Fruit fly (Drosophila melanogaster) whole organism, embryonic: ENCODE measurements around the gene dpy.

Experiments used
- Blimp-1 ChIP-seq: fragments of 200-800 bp; sonication (Bioruptor generic); optimal IDR thresholded peaks from 3 replicates; lab custom pipeline; 2018; ENCODE audit warnings: missing biosample characterization, missing genetic modification characterization, mild to moderate bottlenecking, moderate library complexity, missing genetic modification reagents
- CG10267 ChIP-seq: fragments of 200-800 bp; sonication (Bioruptor generic); optimal IDR thresholded peaks from 2 replicates; lab custom pipeline; 2018; ENCODE audit warnings: missing biosample characterization, mild to moderate bottlenecking, missing genetic modification characterization, moderate library complexity
- CG11456 ChIP-seq: fragments of 200-800 bp; sonication (Bioruptor generic); IDR thresholded peaks from 3 replicates; pipeline ENCODE4 v1.3.6; 2022; ENCODE audit warnings: missing biosample characterization, missing genetic modification characterization
- CG11504 ChIP-seq: fragments of 200-800 bp; sonication (Bioruptor generic); optimal IDR thresholded peaks from 3 replicates; lab custom pipeline; 2019; ENCODE audit warnings: missing biosample characterization, mild to moderate bottlenecking, missing genetic modification characterization, moderate library complexity
- CG11560 ChIP-seq: fragments of 200-800 bp; sonication (Bioruptor generic); IDR thresholded peaks from 3 replicates; pipeline ENCODE4 v1.3.6; 2022; ENCODE audit warnings: missing biosample characterization, missing genetic modification characterization
- CG11695 ChIP-seq: fragments of 200-800 bp; sonication (Bioruptor generic); IDR thresholded peaks from 3 replicates; pipeline ENCODE4 v1.3.6; 2022; ENCODE audit warnings: missing biosample characterization, missing genetic modification characterization
- CG13424 ChIP-seq: fragments of 200-800 bp; sonication (Bioruptor generic); optimal IDR thresholded peaks from 2 replicates; lab custom pipeline; 2019; ENCODE audit warnings: missing biosample characterization, mild to moderate bottlenecking, missing genetic modification characterization, moderate library complexity
- CG13775 ChIP-seq: fragments of 200-800 bp; sonication (Bioruptor generic); optimal IDR thresholded peaks from 3 replicates; lab custom pipeline; 2017; ENCODE audit warnings: missing biosample characterization, mild to moderate bottlenecking, missing genetic modification characterization
- CG15696 ChIP-seq: fragments of 200-800 bp; sonication (Bioruptor generic); optimal IDR thresholded peaks from 2 replicates; lab custom pipeline; 2019; ENCODE audit warnings: missing biosample characterization, mild to moderate bottlenecking, missing genetic modification characterization, moderate library complexity
- CG17912 ChIP-seq: fragments of 200-800 bp; sonication (Bioruptor generic); optimal IDR thresholded peaks from 2 replicates; lab custom pipeline; 2018; ENCODE audit warnings: missing biosample characterization, mild to moderate bottlenecking, missing genetic modification characterization
- CG2199 ChIP-seq: fragments of 200-800 bp; sonication (Bioruptor generic); IDR thresholded peaks from 3 replicates; pipeline ENCODE4 v1.3.6; 2022; ENCODE audit warnings: missing biosample characterization, missing genetic modification characterization
- CG30403 ChIP-seq: fragments of 200-800 bp; sonication (Bioruptor generic); optimal IDR thresholded peaks from 3 replicates; lab custom pipeline; 2016; ENCODE audit warnings: missing biosample characterization, missing genetic modification characterization
- CG4328 ChIP-seq: fragments of 200-800 bp; sonication (Bioruptor generic); optimal IDR thresholded peaks from 3 replicates; lab custom pipeline; 2017; ENCODE audit warnings: missing biosample characterization, missing genetic modification reagents, missing genetic modification characterization
- CG4424 ChIP-seq: fragments of 200-800 bp; sonication (Bioruptor generic); optimal IDR thresholded peaks from 3 replicates; lab custom pipeline; 2016; ENCODE audit warnings: missing biosample characterization, missing genetic modification characterization
- CG4820 ChIP-seq: fragments of 200-800 bp; sonication (Bioruptor generic); optimal IDR thresholded peaks from 3 replicates; lab custom pipeline; 2016; ENCODE audit warnings: missing biosample characterization, missing genetic modification characterization
- CG8388 ChIP-seq: fragments of 200-800 bp; sonication (Bioruptor generic); optimal IDR thresholded peaks from 2 replicates; lab custom pipeline; 2019; ENCODE audit warnings: missing biosample characterization, mild to moderate bottlenecking, missing genetic modification characterization, moderate library complexity
- CG8924 ChIP-seq: fragments of 200-800 bp; optimal IDR thresholded peaks from 3 replicates; lab custom pipeline; 2019; ENCODE audit warnings: missing biosample characterization, mild to moderate bottlenecking, missing genetic modification characterization, moderate library complexity
- Camta ChIP-seq: fragments of 200-800 bp; sonication (Bioruptor generic); optimal IDR thresholded peaks from 2 replicates; lab custom pipeline; 2016; ENCODE audit warnings: missing biosample characterization, missing genetic modification characterization
- D19A ChIP-seq: fragments of 200-800 bp; optimal IDR thresholded peaks from 3 replicates; lab custom pipeline; 2019; ENCODE audit warnings: missing biosample characterization, mild to moderate bottlenecking, missing genetic modification characterization, moderate library complexity
- Dref ChIP-seq: fragments of 200-800 bp; sonication (Bioruptor generic); IDR thresholded peaks from 2 replicates; pipeline ENCODE4 v1.3.6; 2022; ENCODE audit warnings: missing biosample characterization, missing genetic modification characterization
- Drgx ChIP-seq: fragments of 200-800 bp; sonication (Bioruptor generic); IDR thresholded peaks from 2 replicates; pipeline ENCODE4 v1.3.6; 2022; ENCODE audit warnings: missing biosample characterization, missing genetic modification characterization
- H15 ChIP-seq: fragments of 200-800 bp; sonication (Bioruptor generic); IDR thresholded peaks from 3 replicates; pipeline ENCODE4 v1.3.6; 2022; ENCODE audit warnings: missing biosample characterization, missing genetic modification characterization
- HHEX ChIP-seq: fragments of 200-800 bp; sonication (Bioruptor generic); optimal IDR thresholded peaks from 3 replicates; lab custom pipeline; 2017; ENCODE audit warnings: missing biosample characterization, mild to moderate bottlenecking, missing genetic modification characterization, missing genetic modification reagents
- Hr51 ChIP-seq, 2 experiments: fragments of 200-800 bp; sonication (Bioruptor generic); optimal IDR thresholded peaks; 2 replicates in 1 of 2; 3 replicates in 1 of 2; lab custom pipeline; 2016 to 2018; ENCODE audit warnings: missing biosample characterization in 2 of 2, missing genetic modification characterization in 2 of 2, mild to moderate bottlenecking in 1 of 2, moderate library complexity in 1 of 2
- Mrtf ChIP-seq: fragments of 200-800 bp; sonication (Bioruptor generic); IDR thresholded peaks from 3 replicates; pipeline ENCODE4 v1.3.6; 2022; ENCODE audit warnings: missing biosample characterization, missing genetic modification characterization
- Nf-YA ChIP-seq: fragments of 200-800 bp; sonication (Bioruptor generic); IDR thresholded peaks from 2 replicates; pipeline ENCODE4 v1.3.6; 2022; ENCODE audit warnings: missing biosample characterization, missing genetic modification characterization
- Nf-YC ChIP-seq: fragments of 200-800 bp; optimal IDR thresholded peaks from 3 replicates; lab custom pipeline; 2019; ENCODE audit warnings: missing biosample characterization, mild to moderate bottlenecking, missing genetic modification characterization, moderate library complexity
- Spps ChIP-seq: fragments of 200-800 bp; sonication (Bioruptor generic); optimal IDR thresholded peaks from 2 replicates; lab custom pipeline; 2018; ENCODE audit warnings: missing biosample characterization, mild to moderate bottlenecking, missing genetic modification characterization
- bcd ChIP-seq: fragments of 200-800 bp; sonication (Bioruptor generic); optimal IDR thresholded peaks from 2 replicates; lab custom pipeline; 2017; ENCODE audit warnings: missing biosample characterization, mild to moderate bottlenecking, missing genetic modification characterization
- bsh ChIP-seq, 2 experiments: fragments of 200-800 bp; sonication (Bioruptor generic); optimal IDR thresholded peaks; 2 replicates each; lab custom pipeline; 2017 to 2018; ENCODE audit warnings: mild to moderate bottlenecking in 2 of 2, missing biosample characterization in 2 of 2, missing genetic modification characterization in 2 of 2, moderate library complexity in 1 of 2
- cg ChIP-seq: fragments of 200-800 bp; sonication (Bioruptor generic); optimal IDR thresholded peaks from 3 replicates; lab custom pipeline; 2019; ENCODE audit warnings: missing biosample characterization, mild to moderate bottlenecking, missing genetic modification characterization, moderate library complexity
- ci ChIP-seq: fragments of 200-800 bp; sonication (Bioruptor generic); IDR thresholded peaks from 3 replicates; pipeline ENCODE4 v1.3.6; 2022; ENCODE audit warnings: missing biosample characterization, missing genetic modification characterization
- dan ChIP-seq: fragments of 200-800 bp; sonication (Bioruptor generic); IDR thresholded peaks from 2 replicates; pipeline ENCODE4 v1.3.6; 2022; ENCODE audit warnings: missing biosample characterization, missing genetic modification characterization
- eve ChIP-seq, 2 experiments: fragments of >200 bp; optimal IDR thresholded peaks; 2 replicates each; lab custom pipeline; 2017; ENCODE audit warnings: missing biosample characterization in 2 of 2, missing genetic modification characterization in 2 of 2
- gcm ChIP-seq: fragments of 200-800 bp; sonication (Bioruptor generic); optimal IDR thresholded peaks from 2 replicates; lab custom pipeline; 2019; ENCODE audit warnings: missing biosample characterization, mild to moderate bottlenecking, missing genetic modification characterization, moderate library complexity
- gro ChIP-seq: fragments of 200-800 bp; sonication (Bioruptor generic); optimal IDR thresholded peaks from 2 replicates; lab custom pipeline; 2016; ENCODE audit warnings: missing biosample characterization, missing genetic modification characterization
- kni ChIP-seq: fragments of 200-800 bp; sonication (Bioruptor generic); optimal IDR thresholded peaks from 3 replicates; lab custom pipeline; 2017; ENCODE audit warnings: mild to moderate bottlenecking, missing biosample characterization, missing genetic modification reagents, missing genetic modification characterization
- lilli ChIP-seq: fragments of 200-800 bp; sonication (Bioruptor generic); optimal IDR thresholded peaks from 3 replicates; lab custom pipeline; 2016; ENCODE audit warnings: missing biosample characterization, missing genetic modification characterization
- lola ChIP-seq, 3 experiments: fragments of >200 bp in 2 of 3; fragments of 200-800 bp in 1 of 3; sonication (Bioruptor generic) in 1 of 3; optimal IDR thresholded peaks; 2 replicates each; lab custom pipeline; 2017 to 2019; ENCODE audit warnings: missing biosample characterization in 3 of 3, missing genetic modification characterization in 3 of 3, mild to moderate bottlenecking in 1 of 3, moderate library complexity in 1 of 3
- oc ChIP-seq: fragments of 200-800 bp; sonication (Bioruptor generic); optimal IDR thresholded peaks from 2 replicates; lab custom pipeline; 2018; ENCODE audit warnings: missing biosample characterization, mild to moderate bottlenecking, missing genetic modification characterization, moderate library complexity
- onecut ChIP-seq: fragments of 200-800 bp; sonication (Bioruptor generic); IDR thresholded peaks from 2 replicates; pipeline ENCODE4 v1.3.6; 2022; ENCODE audit warnings: missing biosample characterization, missing genetic modification characterization
- phol ChIP-seq: fragments of 200-800 bp; sonication (Bioruptor generic); optimal IDR thresholded peaks from 3 replicates; lab custom pipeline; 2018; ENCODE audit warnings: missing biosample characterization, mild to moderate bottlenecking, missing genetic modification characterization, moderate library complexity
- prd ChIP-seq, 3 experiments: fragments of >200 bp in 2 of 3; fragments of 200-800 bp in 1 of 3; sonication (Bioruptor generic) in 1 of 3; optimal IDR thresholded peaks in 2 of 3; IDR thresholded peaks in 1 of 3; 2 replicates in 2 of 3; 3 replicates in 1 of 3; pipeline versions ENCODE4 v1.3.6 to Lab custom; 2017 to 2022; ENCODE audit warnings: missing biosample characterization in 1 of 3, missing genetic modification characterization in 1 of 3
- ro ChIP-seq: fragments of 200-800 bp; sonication (Bioruptor generic); IDR thresholded peaks from 2 replicates; pipeline ENCODE4 v1.3.6; 2022; ENCODE audit warnings: missing biosample characterization, missing genetic modification characterization
- salm ChIP-seq: fragments of 200-800 bp; sonication (Bioruptor generic); optimal IDR thresholded peaks from 2 replicates; lab custom pipeline; 2018; ENCODE audit warnings: missing biosample characterization, mild to moderate bottlenecking, missing genetic modification characterization
- sd ChIP-seq: fragments of 200-800 bp; sonication (Bioruptor generic); optimal IDR thresholded peaks from 3 replicates; lab custom pipeline; 2018; ENCODE audit warnings: missing biosample characterization, mild to moderate bottlenecking, missing genetic modification characterization, moderate library complexity
- vvl ChIP-seq: fragments of 200-800 bp; sonication (Bioruptor generic); IDR thresholded peaks from 2 replicates; pipeline ENCODE4 v1.3.6; 2022; ENCODE audit warnings: missing biosample characterization, missing genetic modification characterization
- zf30C ChIP-seq: fragments of 200-800 bp; sonication (Bioruptor generic); optimal IDR thresholded peaks from 3 replicates; lab custom pipeline; 2018; ENCODE audit warnings: missing biosample characterization, mild to moderate bottlenecking, missing genetic modification characterization
- zfh1 ChIP-seq: fragments of 200-800 bp; sonication (Bioruptor generic); IDR thresholded peaks from 3 replicates; pipeline ENCODE4 v1.3.6; 2022; ENCODE audit warnings: missing biosample characterization, missing genetic modification characterization

The dpy gene

dm6 chr2L:4578974-4579373 is 35.1 kb downstream of the dpy start (continued):
- TF ChIP-seq CG4424 (GFP tag; lab: Kevin White, UChicago) (peak; percentile 17), eve (GFP tag; optimal IDR thresholded peaks at IDR 0.05; lab: Kevin White, UChicago) (peak in 1 of 2 experiments; percentile 34), D19A (tag; lab: Kevin White, UChicago) (peak; percentile 44), kni (GFP tag; lab: Kevin White, UChicago) (no peak), Nf-YA (GFP tag; lab: Robert Waterston, UW) (no peak), vvl (GFP tag; lab: Robert Waterston, UW) (peak; percentile 38; the same call in 1 of the 2 replicates), CG11560 (tag; lab: Robert Waterston, UW) (no peak), phol (tag; lab: Kevin White, UChicago) (peak; percentile 64), HHEX (GFP tag; lab: Kevin White, UChicago) (no peak), CG8388 (peak; percentile 57), CG11504 (peak; percentile 55), zf30C (GFP tag; lab: Kevin White, UChicago) (peak; percentile 41), Mrtf (no peak), lilli (GFP tag; lab: Kevin White, UChicago) (no peak), Camta (no peak), gcm (GFP tag; lab: Kevin White, UChicago) (peak; percentile 13), dan (GFP tag; lab: Robert Waterston, UW) (no peak), CG11695 (0 out of 3 replicates have a peak, but pooled peaks have one; percentile 14), CG30403 (GFP tag; lab: Kevin White, UChicago) (peak; percentile 15), CG4328 (no peak), zfh1 (peak; percentile 54; the same call in 2 of the 3 replicates), Dref (GFP tag; lab: Robert Waterston, UW) (no peak), ci (GFP tag; lab: Robert Waterston, UW) (0 out of 3 replicates have a peak, but pooled peaks have one; percentile 15), CG11456 (no peak), cg (GFP tag; lab: Kevin White, UChicago) (no peak), Nf-YC (tag; lab: Kevin White, UChicago) (no peak), CG13424 (tag; lab: Kevin White, UChicago) (peak; percentile 37), lola (GFP tag; optimal IDR thresholded peaks at IDR 0.05; lab: Kevin White, UChicago) (peak in 1 of 3 experiments; percentile 80), CG10267 (tag; lab: Kevin White, UChicago) (peak; percentile 44), sd (tag; lab: Kevin White, UChicago) (no peak), oc (tag; lab: Kevin White, UChicago) (peak; percentile 41), gro (GFP tag; lab: Kevin White, UChicago) (no peak), CG2199 (no peak), onecut (no peak), bsh (GFP tag; optimal IDR thresholded peaks at IDR 0.05; lab: Kevin White, UChicago) (peak; percentile 61 to 78), CG8924 (tag; lab: Kevin White, UChicago) (peak; percentile 31), H15 (GFP tag; lab: Robert Waterston, UW) (no peak), prd (optimal IDR thresholded peaks at IDR 0.05; lab: Kevin White, UChicago) (no peak), prd (GFP tag; IDR thresholded peaks at IDR 0.05; lab: Robert Waterston, UW) (peak; percentile 24; the same call in 1 of the 3 replicates), CG4820 (GFP tag; lab: Kevin White, UChicago) (peak; percentile 20), salm (no peak), Drgx (GFP tag; lab: Robert Waterston, UW) (peak; percentile 91), ro (GFP tag; lab: Robert Waterston, UW) (no peak), CG15696 (tag; lab: Kevin White, UChicago) (peak; percentile 42), CG17912 (GFP tag; lab: Kevin White, UChicago) (no peak), Blimp-1 (GFP tag; lab: Kevin White, UChicago) (peak; percentile 67), Spps (peak; percentile 43), Hr51 (GFP tag; optimal IDR thresholded peaks at IDR 0.05; lab: Kevin White, UChicago) (peak in 1 of 2 experiments; percentile 4), bcd (GFP tag; lab: Kevin White, UChicago) (peak; percentile 24), CG13775 (GFP tag; lab: Kevin White, UChicago) (peak; percentile 4)
